Fruit fly (Drosophila melanogaster): ENCODE results near the gene CG1529.

CG1529 gene

DNA sequence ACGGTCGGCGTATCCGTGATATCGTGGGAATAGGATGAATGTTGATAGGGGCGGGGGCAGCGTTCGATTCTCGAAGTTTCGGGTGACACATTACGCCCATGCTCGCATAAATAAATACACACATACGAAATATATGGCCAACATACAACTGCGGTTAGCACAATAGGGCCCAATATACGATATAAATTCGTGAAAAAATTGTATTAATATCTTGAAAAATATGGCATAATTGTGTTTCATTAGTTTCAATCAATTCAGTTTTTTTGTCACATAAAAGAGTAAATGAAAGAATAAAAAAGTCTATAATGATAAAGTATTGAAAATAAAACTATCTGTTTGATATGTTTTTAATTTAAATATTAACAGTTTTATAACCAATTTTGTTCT is 4.2 kb upstream of the CG1529 start (continued):
- TF ChIP-seq CG8290 (GFP tag; optimal IDR thresholded peaks at IDR 0.05) = no peak
- peak in 1 of 2 experiments; percentile 21 for TF ChIP-seq CG8290 (tag; optimal IDR thresholded peaks at IDR 0.05)
- TF ChIP-seq CG11696 (GFP tag; IDR thresholded peaks at IDR 0.05) = peak; percentile 92
- TF ChIP-seq Med (GFP tag) = peak; percentile 21
- TF ChIP-seq row (GFP tag; IDR thresholded peaks at IDR 0.05) = peak; percentile 53; the same call in 1 of the 3 replicates
- TF ChIP-seq Ada2b (GFP tag; IDR thresholded peaks at IDR 0.05) = peak; percentile 37; the same call in 1 of the 2 replicates
- no peak for TF ChIP-seq Side (GFP tag; optimal IDR thresholded peaks at IDR 0.05)
- TF ChIP-seq CG5953 (GFP tag; IDR thresholded peaks at IDR 0.05) = no peak
- 0 out of 3 replicates have a peak, but pooled peaks have one; percentile 40 for TF ChIP-seq z (GFP tag; IDR thresholded peaks at IDR 0.05)
- TF ChIP-seq esg (GFP tag; conservative IDR thresholded peaks at IDR 0.05) = no peak
- no peak for TF ChIP-seq Adf1 (GFP tag; IDR thresholded peaks at IDR 0.05)
- TF ChIP-seq Hand (GFP tag; optimal IDR thresholded peaks at IDR 0.05) = no peak
- TF ChIP-seq ro (GFP tag; IDR thresholded peaks at IDR 0.05) = no peak
- no peak for TF ChIP-seq az2 (GFP tag; optimal IDR thresholded peaks at IDR 0.05)
- TF ChIP-seq Sox102F (GFP tag; optimal IDR thresholded peaks at IDR 0.05) = peak; percentile 5
- peak; percentile 16 for TF ChIP-seq CG2678 (tag; optimal IDR thresholded peaks at IDR 0.05)
- TF ChIP-seq CG1792 (GFP tag; optimal IDR thresholded peaks at IDR 0.05) = no peak
- TF ChIP-seq CG31441 (GFP tag; IDR thresholded peaks at IDR 0.05) = no peak

DNA sequence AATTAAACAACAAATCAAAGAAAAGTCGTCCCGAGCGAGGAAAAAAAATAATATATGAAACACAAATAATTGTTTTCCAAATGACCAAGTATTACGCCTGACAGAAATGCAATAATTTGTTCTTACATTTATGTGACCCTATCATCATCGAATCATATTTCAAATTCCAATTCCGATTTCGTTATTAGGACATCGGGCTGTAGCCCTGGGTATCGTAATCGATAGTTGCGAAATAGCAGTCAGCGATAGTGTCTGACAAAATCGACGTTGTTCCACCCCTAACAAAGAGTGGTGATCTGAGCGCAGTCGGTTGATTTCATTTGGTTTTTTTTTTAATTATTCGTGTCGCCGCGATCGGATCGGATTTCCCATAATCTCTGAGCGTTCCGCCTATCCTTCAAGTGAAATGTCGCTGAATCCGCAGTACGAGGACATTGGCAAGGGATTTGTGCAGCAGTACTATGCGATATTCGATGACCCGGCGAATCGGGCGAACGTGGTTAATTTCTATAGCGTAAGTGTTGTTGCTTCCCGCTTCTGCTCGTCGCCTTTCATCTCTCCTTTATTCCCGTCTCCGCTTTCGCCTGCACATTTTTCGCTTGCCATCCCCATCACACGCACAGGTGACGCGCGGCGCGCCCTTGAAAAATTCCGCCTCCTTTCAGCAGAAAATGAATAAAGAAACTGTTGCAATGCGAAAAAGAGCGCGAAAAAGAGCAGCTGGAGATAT is 3.6 kb upstream of the CG1529 start, which contains the start of gene Ntf-2:
Ntf-2 (plus strand) TSS at position 262 of the 730 bp plus-strand sequence.
- TF ChIP-seq grn (GFP tag; optimal IDR thresholded peaks at IDR 0.05) (peak; percentile 7), zfh2 (GFP tag; optimal IDR thresholded peaks at IDR 0.05) (peak; percentile 40), TFAM (GFP tag; optimal IDR thresholded peaks at IDR 0.05) (no peak), Stat92E (GFP tag; optimal IDR thresholded peaks at IDR 0.05) (no peak), CG15514 (GFP tag; optimal IDR thresholded peaks at IDR 0.05) (peak; percentile 51), az2 (GFP tag; optimal IDR thresholded peaks at IDR 0.05) (peak; percentile 16), MESR4 (GFP tag; optimal IDR thresholded peaks at IDR 0.05) (peak; percentile 56), CG8290 (GFP tag; optimal IDR thresholded peaks at IDR 0.05) (no peak), CG8290 (tag; optimal IDR thresholded peaks at IDR 0.05) (peak in 1 of 2 experiments; percentile 58), amos (GFP tag; IDR thresholded peaks at IDR 0.05; ENCODE audit: partially characterized antibody) (peak; percentile 90), lilli (GFP tag; optimal IDR thresholded peaks at IDR 0.05) (peak; percentile 44), CG4360 (GFP tag; IDR thresholded peaks at IDR 0.05) (no peak), pho (GFP tag; optimal IDR thresholded peaks at IDR 0.05) (peak; percentile 17), HmgD (GFP tag; optimal IDR thresholded peaks at IDR 0.05) (peak; percentile 55), slbo (GFP tag; IDR thresholded peaks at IDR 0.05) (peak; percentile 61), Sin3A (optimal IDR thresholded peaks at IDR 0.05) (peak; percentile 19), nerfin-1 (tag; optimal IDR thresholded peaks at IDR 0.05) (peak; percentile 45), repo (GFP tag; optimal IDR thresholded peaks at IDR 0.05) (no peak), MBD-R2 (GFP tag; IDR thresholded peaks at IDR 0.05) (peak; percentile 38; the same call in 1 of the 2 replicates), CG1603 (tag; optimal IDR thresholded peaks at IDR 0.05) (peak; percentile 60), Mrtf (GFP tag; IDR thresholded peaks at IDR 0.05) (no peak), Hmr (GFP tag; optimal IDR thresholded peaks at IDR 0.05) (peak; percentile 28), tna (GFP tag; IDR thresholded peaks at IDR 0.05; ENCODE audit: partially characterized antibody) (peak; percentile 76), org-1 (GFP tag; optimal IDR thresholded peaks at IDR 0.05) (no peak), NC2β (GFP tag; optimal IDR thresholded peaks at IDR 0.05) (peak; percentile 30), CG11398 (GFP tag; optimal IDR thresholded peaks at IDR 0.05) (no peak), CG14710 (tag; optimal IDR thresholded peaks at IDR 0.05) (no peak), HmgZ (tag; optimal IDR thresholded peaks at IDR 0.05) (peak; percentile 9), Oaz (GFP tag; IDR thresholded peaks at IDR 0.05) (no peak), Dfd (GFP tag; optimal IDR thresholded peaks at IDR 0.05) (no peak), CG34224 (GFP tag; IDR thresholded peaks at IDR 0.05; ENCODE audit: partially characterized antibody) (peak; percentile 61), CHES-1-like (GFP tag; optimal IDR thresholded peaks at IDR 0.05) (peak; percentile 9), ac (GFP tag; optimal IDR thresholded peaks at IDR 0.05) (no peak), Sry-δ (GFP tag; optimal IDR thresholded peaks at IDR 0.05) (peak; percentile 94), CG12769 (tag; optimal IDR thresholded peaks at IDR 0.05) (peak; percentile 2)

Measured in whole organism, embryonic.